Fruit fly (Drosophila melanogaster) whole organism, wandering third instar larva: ENCODE results near the gene dpp.

Experiments
- br ChIP-seq: fragments of 200-800 bp; sonication (Bioruptor generic); optimal IDR thresholded peaks from 2 replicates; lab custom pipeline; 2016; ENCODE audit warnings: missing biosample characterization, missing genetic modification characterization
- brk ChIP-seq: fragments of 200-800 bp; sonication (Bioruptor generic); optimal IDR thresholded peaks from 2 replicates; lab custom pipeline; 2016; ENCODE audit warnings: missing biosample characterization, mild to moderate bottlenecking, missing genetic modification characterization
- psq ChIP-seq: fragments of 200-800 bp; sonication (Bioruptor generic); optimal IDR thresholded peaks from 3 replicates; lab custom pipeline; 2017; ENCODE audit warnings: missing biosample characterization, mild to moderate bottlenecking, missing genetic modification characterization, moderate library complexity

dm6 chr2L:2436258-2436657 is 8.1 kb downstream of the dpp start:
- TF ChIP-seq psq (GFP tag; lab: Kevin White, UChicago) (no peak), brk (GFP tag; lab: Kevin White, UChicago) (no peak), br (GFP tag; lab: Kevin White, UChicago) (no peak)
